Worm (Caenorhabditis elegans): Measurements from ENCODE around the gene T16G12.7.

- TF ChIP-seq pqm-1 (tag; optimal IDR thresholded peaks at IDR 0.05) (no peak), ceh-45 (GFP tag; IDR thresholded peaks at IDR 0.05) (no peak), hlh-15 (tag; optimal IDR thresholded peaks at IDR 0.05) (no peak), pros-1 (tag; optimal IDR thresholded peaks at IDR 0.05) (no peak), pha-4 (tag; optimal IDR thresholded peaks at IDR 0.05) (no peak), fkh-10 (GFP tag; optimal IDR thresholded peaks at IDR 0.05) (no peak), ceh-6 (GFP tag; optimal IDR thresholded peaks at IDR 0.05) (no peak), Y22D7AL.16 (tag; optimal IDR thresholded peaks at IDR 0.05) (no peak)
Measured at ce11 chrIII:10088508-10088981, 48.6 kb upstream of the T16G12.7 start, which contains the start of gene hal-2.

Measured in whole organism, late embryonic.